Worm (Caenorhabditis elegans): ENCODE data around the gene ZK1098.11.

ZK1098.11 gene

ce11 chrIII:9600645-9601044, 44.2 kb downstream of the ZK1098.11 start, which contains the start of gene F58A4.2:
Gene F58A4.2, minus strand, starts transcription at chrIII:9600745.
- TF ChIP-seq nhr-77 (tag; optimal IDR thresholded peaks at IDR 0.05) = no peak
- TF ChIP-seq efl-1 (optimal IDR thresholded peaks at IDR 0.05) = peak in 1 of 2 experiments; percentile 79
- peak in 1 of 2 experiments; percentile 19 for TF ChIP-seq efl-1 (GFP tag; optimal IDR thresholded peaks at IDR 0.05 in 1 of 2)
- no peak for TF ChIP-seq ztf-11 (tag; optimal IDR thresholded peaks at IDR 0.05)
- no peak for TF ChIP-seq egl-27 (tag; optimal IDR thresholded peaks at IDR 0.05)

Data from whole organism, L1 larva.